Worm (Caenorhabditis elegans) whole organism, late embryonic: ENCODE measurements around the gene C09G12.5.

Experiments used
- K02D7.2 ChIP-seq: sonication (generic microtip); optimal IDR thresholded peaks from 2 replicates; lab custom pipeline; 2017; ENCODE audit warnings: mild to moderate bottlenecking, missing genetic modification characterization, missing compliant biosample characterization
- ama-1 ChIP-seq: fragments of 150-350 bp; optimal IDR thresholded peaks from 2 replicates; lab custom pipeline; 2014
- ceh-14 ChIP-seq: sonication (generic microtip); optimal IDR thresholded peaks from 2 replicates; lab custom pipeline; 2016; ENCODE audit warnings: missing genotype, missing genetic modification characterization, missing compliant biosample characterization
- dve-1 ChIP-seq: sonication (generic microtip); optimal IDR thresholded peaks from 2 replicates; lab custom pipeline; 2017; ENCODE audit warnings: antibody characterized with exemption, mild to moderate bottlenecking, missing genetic modification characterization, missing compliant biosample characterization
- elt-2 ChIP-seq: sonication (generic microtip); optimal IDR thresholded peaks from 2 replicates; lab custom pipeline; 2016; ENCODE audit warnings: missing genetic modification reagents, missing genetic modification characterization, missing compliant biosample characterization
- madf-2 ChIP-seq: sonication (generic microtip); optimal IDR thresholded peaks from 2 replicates; lab custom pipeline; 2017; ENCODE audit warnings: missing genetic modification characterization, missing compliant biosample characterization
- nhr-11 ChIP-seq: fragments of 150-350 bp; optimal IDR thresholded peaks from 2 replicates; lab custom pipeline; 2014; ENCODE audit warnings: missing biosample characterization, missing genetic modification characterization
- nhr-232 ChIP-seq: sonication (generic microtip); optimal IDR thresholded peaks from 2 replicates; lab custom pipeline; 2016; ENCODE audit warnings: missing genetic modification characterization, missing compliant biosample characterization
- npax-4 ChIP-seq: sonication (generic microtip); optimal IDR thresholded peaks from 2 replicates; lab custom pipeline; 2016; ENCODE audit warnings: missing genetic modification characterization, missing compliant biosample characterization
- pqm-1 ChIP-seq: sonication (generic microtip); optimal IDR thresholded peaks from 2 replicates; lab custom pipeline; 2016; ENCODE audit warnings: missing genetic modification characterization, missing compliant biosample characterization
- rnt-1 ChIP-seq: sonication (generic microtip); optimal IDR thresholded peaks from 2 replicates; lab custom pipeline; 2016; ENCODE audit warnings: missing genetic modification characterization, missing compliant biosample characterization
- zip-5 ChIP-seq: sonication (generic microtip); optimal IDR thresholded peaks from 2 replicates; lab custom pipeline; 2016; ENCODE audit warnings: missing genetic modification characterization, missing compliant biosample characterization

- TF ChIP-seq rnt-1 (no peak), K02D7.2 (tag; lab: Kevin White, UChicago) (no peak), ceh-14 (tag; lab: Kevin White, UChicago) (no peak), madf-2 (tag; lab: Kevin White, UChicago) (no peak), zip-5 (tag; lab: Kevin White, UChicago) (no peak), nhr-232 (tag; lab: Kevin White, UChicago) (no peak), ama-1 (lab: Kevin White, UChicago) (no peak), dve-1 (no peak), pqm-1 (tag; lab: Kevin White, UChicago) (no peak), npax-4 (no peak), nhr-11 (no peak), elt-2 (tag; lab: Kevin White, UChicago) (no peak)
Observed at ce11 chrIV:3463254-3463653, 15.9 kb upstream of the C09G12.5 start, which contains the start of gene F58E2.4.
